Fruit fly (Drosophila melanogaster): Measurements from ENCODE around the gene Oseg5.

The Oseg5 gene

DNA sequence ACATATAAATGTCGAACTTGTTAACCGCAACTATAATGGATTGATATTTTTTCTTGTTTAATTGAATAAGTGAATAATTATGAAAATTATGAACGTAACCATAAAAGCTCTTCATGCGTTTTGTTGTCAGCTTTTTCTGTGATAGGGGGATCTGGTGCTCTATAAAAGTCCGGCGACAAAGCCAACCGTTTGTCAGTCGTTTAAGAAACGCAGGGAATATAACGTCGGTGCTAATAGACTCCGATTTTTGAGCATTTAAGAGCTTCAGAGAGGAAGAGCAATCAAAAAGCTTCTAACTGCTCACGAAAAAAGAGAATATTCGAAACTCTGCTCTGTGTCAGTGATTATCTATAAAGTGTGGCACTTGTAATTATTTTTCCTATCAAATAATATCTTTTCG lies 4.6 kb downstream of the Oseg5 start, which contains the start of gene CG31674 (continued):
- TF ChIP-seq CG6765 (GFP tag; optimal IDR thresholded peaks at IDR 0.05): no peak
- no peak for TF ChIP-seq Poxn (GFP tag; IDR thresholded peaks at IDR 0.05)
- no peak for TF ChIP-seq salm (tag; optimal IDR thresholded peaks at IDR 0.05)
- TF ChIP-seq unc-4 (GFP tag; IDR thresholded peaks at IDR 0.05; ENCODE audit: partially characterized antibody): 0 out of 2 replicates have a peak, but pooled peaks have one; percentile 15
- no peak for TF ChIP-seq CG6854 (GFP tag; optimal IDR thresholded peaks at IDR 0.05)
- TF ChIP-seq sr (GFP tag; IDR thresholded peaks at IDR 0.05): no peak
- no peak for TF ChIP-seq bsh (GFP tag; optimal IDR thresholded peaks at IDR 0.05)
- TF ChIP-seq CG2116 (GFP tag; optimal IDR thresholded peaks at IDR 0.05): no peak
- no peak for TF ChIP-seq CG11723 (GFP tag; optimal IDR thresholded peaks at IDR 0.05)
- TF ChIP-seq Lpt (GFP tag; optimal IDR thresholded peaks at IDR 0.05): no peak
- no peak for TF ChIP-seq CG10209 (GFP tag; optimal IDR thresholded peaks at IDR 0.05)
- no peak for TF ChIP-seq twi (tag; optimal IDR thresholded peaks at IDR 0.05)
- no peak for TF ChIP-seq CG7963 (GFP tag; IDR thresholded peaks at IDR 0.05; ENCODE audit: partially characterized antibody)
- TF ChIP-seq CG34376 (GFP tag; optimal IDR thresholded peaks at IDR 0.05): peak; percentile 61
- TF ChIP-seq eyg (GFP tag; optimal IDR thresholded peaks at IDR 0.05): no peak
- TF ChIP-seq grau (tag; optimal IDR thresholded peaks at IDR 0.05): no peak
- no peak for TF ChIP-seq CG33213 (GFP tag; optimal IDR thresholded peaks at IDR 0.05)
- no peak for TF ChIP-seq inv (GFP tag; IDR thresholded peaks at IDR 0.05; ENCODE audit: partially characterized antibody)
- no peak for TF ChIP-seq CG10543 (GFP tag; optimal IDR thresholded peaks at IDR 0.05)
- no peak for TF ChIP-seq pnt (GFP tag; optimal IDR thresholded peaks at IDR 0.05)
- TF ChIP-seq CG17802 (tag; optimal IDR thresholded peaks at IDR 0.05): no peak
- peak; percentile 39 for TF ChIP-seq CG17385 (GFP tag; optimal IDR thresholded peaks at IDR 0.05)
- peak; percentile 30; the same call in 1 of the 3 replicates for TF ChIP-seq zen2 (GFP tag; IDR thresholded peaks at IDR 0.05; ENCODE audit: partially characterized antibody)
- no peak for TF ChIP-seq Lhr (GFP tag; optimal IDR thresholded peaks at IDR 0.05)
- TF ChIP-seq Fer1 (GFP tag; optimal IDR thresholded peaks at IDR 0.05): peak; percentile 24
- TF ChIP-seq exex (tag; optimal IDR thresholded peaks at IDR 0.05): peak; percentile 79
- TF ChIP-seq en (GFP tag; optimal IDR thresholded peaks at IDR 0.05): no peak
- no peak for TF ChIP-seq gfzf (GFP tag; optimal IDR thresholded peaks at IDR 0.05)
- no peak for TF ChIP-seq pros (GFP tag; optimal IDR thresholded peaks at IDR 0.05)
- TF ChIP-seq sisA (GFP tag; IDR thresholded peaks at IDR 0.05): no peak
- no peak for TF ChIP-seq zf30C (GFP tag; optimal IDR thresholded peaks at IDR 0.05)
- TF ChIP-seq gcm (GFP tag; optimal IDR thresholded peaks at IDR 0.05): no peak
- no peak for TF ChIP-seq CG1024 (GFP tag; IDR thresholded peaks at IDR 0.05)
- TF ChIP-seq CG18262 (tag; optimal IDR thresholded peaks at IDR 0.05): no peak
- TF ChIP-seq CG2202 (tag; optimal IDR thresholded peaks at IDR 0.05): no peak
- peak; percentile 37 for TF ChIP-seq sug (tag; optimal IDR thresholded peaks at IDR 0.05)
- no peak for TF ChIP-seq org-1 (GFP tag; optimal IDR thresholded peaks at IDR 0.05)
- TF ChIP-seq grn (GFP tag; optimal IDR thresholded peaks at IDR 0.05): peak; percentile 28
- TF ChIP-seq tap (tag; optimal IDR thresholded peaks at IDR 0.05): no peak
- no peak for TF ChIP-seq CG4730 (GFP tag; IDR thresholded peaks at IDR 0.05)
- TF ChIP-seq CG17568 (GFP tag; optimal IDR thresholded peaks at IDR 0.05): peak; percentile 1
- no peak for TF ChIP-seq scrt (GFP tag; optimal IDR thresholded peaks at IDR 0.05)
- no peak for TF ChIP-seq abd-A (tag; optimal IDR thresholded peaks at IDR 0.05)
- TF ChIP-seq bigmax (GFP tag; optimal IDR thresholded peaks at IDR 0.05): peak; percentile 5
- TF ChIP-seq E2f2 (GFP tag; IDR thresholded peaks at IDR 0.05): no peak
- TF ChIP-seq Ptx1 (GFP tag; IDR thresholded peaks at IDR 0.05): no peak
- TF ChIP-seq Ssrp (tag; optimal IDR thresholded peaks at IDR 0.05): no peak
- TF ChIP-seq CG15011 (GFP tag; optimal IDR thresholded peaks at IDR 0.05): no peak
- no peak for TF ChIP-seq p53 (GFP tag; optimal IDR thresholded peaks at IDR 0.05)
- TF ChIP-seq CG12942 (GFP tag; optimal IDR thresholded peaks at IDR 0.05): no peak
- TF ChIP-seq CG15601 (tag; optimal IDR thresholded peaks at IDR 0.05): peak; percentile 6

Measured in whole organism, embryonic.